Fruit fly (Drosophila melanogaster): ENCODE measurements around the gene CG14440.

The CG14440 gene

dm6 chrX:6698248-6698812, at the start of gene CG14440:
TSS of gene CG14440 (minus strand) at chrX:6698567.
- TF ChIP-seq Dll (optimal IDR thresholded peaks at IDR 0.05): no peak

DNA sequence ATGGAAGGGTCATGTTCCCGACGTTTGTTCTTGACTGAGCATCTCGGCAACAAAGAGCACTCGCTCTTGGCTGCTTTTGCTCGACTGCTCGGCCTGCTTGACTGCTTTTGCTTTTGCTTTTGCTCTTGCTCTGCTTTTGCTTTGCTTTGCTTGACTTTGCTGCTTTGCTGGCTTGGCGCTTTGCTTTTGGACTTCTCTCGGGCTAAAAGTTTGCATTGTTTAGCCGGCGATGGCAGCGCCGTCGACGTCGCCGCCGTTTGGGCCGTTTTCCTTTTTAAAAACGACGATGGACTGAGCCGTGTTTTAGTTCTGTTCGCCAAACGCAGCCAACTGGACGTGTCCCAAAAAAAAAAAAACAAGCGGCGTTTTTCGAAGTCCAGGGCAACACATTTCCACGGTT, 48.9 kb upstream of the CG14440 start, which contains the start of gene CG14439:
Gene CG14439 (plus strand): TSS at position 301 of the 400 bp plus-strand sequence.
- TF ChIP-seq Dll (optimal IDR thresholded peaks at IDR 0.05) (no peak), CG8478 (optimal IDR thresholded peaks at IDR 0.05) (no peak), psq (optimal IDR thresholded peaks at IDR 0.05) (no peak), EcR (GFP tag; optimal IDR thresholded peaks at IDR 0.05) (no peak), usp (GFP tag; optimal IDR thresholded peaks at IDR 0.05) (no peak), pan (optimal IDR thresholded peaks at IDR 0.05) (no peak)

- no peak for TF ChIP-seq Dll (optimal IDR thresholded peaks at IDR 0.05)
- no peak for TF ChIP-seq pan (optimal IDR thresholded peaks at IDR 0.05)
- no peak for TF ChIP-seq CG8478 (optimal IDR thresholded peaks at IDR 0.05)
- TF ChIP-seq EcR (GFP tag; optimal IDR thresholded peaks at IDR 0.05): no peak
- TF ChIP-seq usp (GFP tag; optimal IDR thresholded peaks at IDR 0.05): no peak
- TF ChIP-seq psq (optimal IDR thresholded peaks at IDR 0.05): no peak
Observed at dm6 chrX:6746221-6746620, 47.9 kb upstream of the CG14440 start.

dm6 chrX:6745547-6745946, 47.2 kb upstream of the CG14440 start:
- TF ChIP-seq pan (optimal IDR thresholded peaks at IDR 0.05): no peak
- TF ChIP-seq psq (optimal IDR thresholded peaks at IDR 0.05): no peak
- TF ChIP-seq Dll (optimal IDR thresholded peaks at IDR 0.05): no peak
- no peak for TF ChIP-seq CG8478 (optimal IDR thresholded peaks at IDR 0.05)
- TF ChIP-seq EcR (GFP tag; optimal IDR thresholded peaks at IDR 0.05): no peak
- no peak for TF ChIP-seq usp (GFP tag; optimal IDR thresholded peaks at IDR 0.05)

- TF ChIP-seq CG8478 (optimal IDR thresholded peaks at IDR 0.05): no peak
Observed at dm6 chrX:6744088-6744487, 45.7 kb upstream of the CG14440 start, which contains the start of gene RpL17. TSS of gene RpL17 (minus strand) at chrX:6744238.

DNA sequence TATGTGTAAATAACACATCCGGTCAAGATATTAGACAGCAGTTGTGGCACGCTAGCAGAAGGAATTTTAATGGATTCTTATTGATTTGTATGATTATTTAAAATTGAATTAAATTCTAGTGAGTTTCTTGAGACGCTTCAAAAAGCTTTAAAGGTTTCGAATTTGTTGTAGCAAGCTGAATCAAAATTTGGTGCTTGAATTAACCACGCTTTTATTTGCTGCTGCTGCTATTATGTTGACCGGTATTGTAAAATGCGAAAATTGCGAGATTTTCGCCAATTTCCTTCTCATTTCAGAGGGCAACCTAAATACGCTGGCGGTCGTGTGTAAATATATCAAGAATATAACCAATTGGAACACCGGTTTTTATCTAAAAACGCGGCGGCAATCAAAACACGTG, 44.8 kb upstream of the CG14440 start:
- TF ChIP-seq Dll (optimal IDR thresholded peaks at IDR 0.05) (no peak), pan (optimal IDR thresholded peaks at IDR 0.05) (no peak), usp (GFP tag; optimal IDR thresholded peaks at IDR 0.05) (no peak), EcR (GFP tag; optimal IDR thresholded peaks at IDR 0.05) (no peak), CG8478 (optimal IDR thresholded peaks at IDR 0.05) (no peak), psq (optimal IDR thresholded peaks at IDR 0.05) (no peak)

- TF ChIP-seq pan (optimal IDR thresholded peaks at IDR 0.05): no peak
- TF ChIP-seq psq (optimal IDR thresholded peaks at IDR 0.05): no peak
- no peak for TF ChIP-seq CG8478 (optimal IDR thresholded peaks at IDR 0.05)
- no peak for TF ChIP-seq usp (GFP tag; optimal IDR thresholded peaks at IDR 0.05)
- TF ChIP-seq Dll (optimal IDR thresholded peaks at IDR 0.05): no peak
- TF ChIP-seq EcR (GFP tag; optimal IDR thresholded peaks at IDR 0.05): no peak
Observed at dm6 chrX:6741184-6741586, 42.8 kb upstream of the CG14440 start.

DNA sequence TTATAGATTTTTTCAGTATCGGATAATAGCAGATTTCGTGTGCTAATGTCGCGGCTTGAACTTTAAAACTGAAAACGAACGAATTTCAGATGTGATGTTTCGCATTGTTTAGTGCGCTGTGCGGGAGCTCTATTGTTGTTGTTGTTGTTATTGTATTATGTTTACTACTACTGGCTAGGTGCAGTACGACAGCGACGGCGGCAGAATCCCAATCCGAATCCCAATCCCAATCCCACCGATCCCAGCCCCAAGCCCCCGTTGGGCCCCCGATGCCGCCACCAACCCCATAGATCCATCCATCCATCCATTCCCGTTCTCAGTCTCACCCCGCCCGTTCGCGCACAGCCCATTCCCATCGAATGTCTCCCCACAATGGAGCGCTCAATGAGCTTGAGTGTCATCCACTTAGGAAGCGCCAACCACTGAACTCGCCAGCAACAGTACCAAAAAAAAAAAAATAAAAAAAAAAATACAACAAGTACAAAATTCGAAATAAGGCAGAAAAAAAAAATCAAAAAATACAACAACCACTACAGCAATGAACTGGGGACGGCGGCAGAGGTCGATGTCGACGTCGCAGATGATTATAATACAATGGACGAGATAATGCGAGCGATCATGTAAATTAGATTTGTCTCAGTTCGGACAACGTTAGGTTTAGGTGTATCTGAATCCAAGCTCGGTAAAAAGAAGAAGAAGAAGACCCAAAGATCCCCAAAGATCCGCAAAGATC, 41.7 kb upstream of the CG14440 start, which contains the start of gene CG3168:
Gene CG3168 (minus strand): TSS at position 51 of the 733 bp plus-strand sequence.
- TF ChIP-seq pan (optimal IDR thresholded peaks at IDR 0.05) (no peak), EcR (GFP tag; optimal IDR thresholded peaks at IDR 0.05) (no peak), psq (optimal IDR thresholded peaks at IDR 0.05) (no peak)

DNA sequence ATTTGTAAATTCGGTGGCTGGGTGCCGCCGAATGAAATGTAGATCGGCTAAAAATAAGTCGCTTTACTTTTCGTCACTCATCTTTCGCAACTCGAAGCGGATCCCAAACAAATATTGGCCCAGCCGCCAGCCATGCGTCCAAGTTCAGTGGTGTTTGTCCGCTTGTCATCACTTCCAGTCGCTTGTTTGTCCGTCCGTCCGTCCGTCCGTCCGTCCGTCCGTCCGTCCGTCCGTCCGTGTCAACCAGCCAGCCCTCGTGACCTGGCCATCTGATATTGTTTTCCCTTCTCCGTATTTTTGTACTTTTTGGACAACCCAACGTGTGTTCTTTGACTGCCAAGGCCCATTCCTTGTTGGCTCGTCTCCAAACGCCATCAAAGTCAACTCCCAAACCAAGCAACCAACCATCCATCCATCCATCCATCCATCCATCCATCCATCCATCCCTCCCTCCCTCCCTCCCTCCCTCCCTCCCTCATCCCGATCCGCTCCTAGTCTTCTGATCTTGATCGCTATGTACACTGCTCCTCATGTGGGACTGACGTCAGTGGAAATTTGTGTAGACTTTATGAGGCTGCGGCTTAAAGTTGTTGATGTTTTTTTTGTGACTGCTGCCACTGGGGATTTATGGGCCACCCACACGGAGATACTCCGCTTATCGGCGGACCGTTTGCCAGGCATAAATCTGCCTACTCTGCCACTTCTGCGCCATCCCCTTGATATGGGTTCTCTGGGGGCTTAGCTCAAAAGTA, 35.1 kb upstream of the CG14440 start:
- TF ChIP-seq psq (optimal IDR thresholded peaks at IDR 0.05): no peak
- TF ChIP-seq EcR (GFP tag; optimal IDR thresholded peaks at IDR 0.05): no peak
- TF ChIP-seq pan (optimal IDR thresholded peaks at IDR 0.05): no peak

dm6 chrX:6730600-6731259, 32.4 kb upstream of the CG14440 start:
- TF ChIP-seq EcR (GFP tag; optimal IDR thresholded peaks at IDR 0.05) (no peak), pan (optimal IDR thresholded peaks at IDR 0.05) (no peak), CG8478 (optimal IDR thresholded peaks at IDR 0.05) (no peak), Dll (optimal IDR thresholded peaks at IDR 0.05) (no peak), usp (GFP tag; optimal IDR thresholded peaks at IDR 0.05) (no peak), psq (optimal IDR thresholded peaks at IDR 0.05) (no peak)

DNA sequence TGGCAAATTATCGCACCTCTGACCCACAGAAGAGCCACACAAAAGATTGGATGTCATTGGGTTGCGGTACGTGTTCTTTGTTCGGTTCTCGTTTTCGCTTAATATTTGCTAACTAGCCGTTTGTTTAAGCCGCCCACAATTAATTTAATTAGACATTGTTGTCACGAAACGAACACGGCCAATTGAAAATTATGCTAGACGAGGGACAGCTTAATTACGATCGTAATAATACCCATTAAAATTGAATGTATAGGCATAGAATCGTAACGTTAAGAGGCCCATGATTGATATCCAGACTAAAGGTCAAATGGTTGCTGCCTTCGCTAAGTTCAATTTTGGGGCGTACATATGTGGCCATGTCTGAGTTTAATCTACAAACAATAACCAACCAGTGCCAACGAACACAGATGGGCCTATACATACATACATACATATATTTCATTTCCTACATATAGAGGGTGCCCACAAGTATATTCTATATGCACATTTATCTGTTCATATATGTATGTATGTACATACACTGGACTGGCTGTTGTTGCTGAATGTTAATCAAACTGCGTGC, 30.3 kb upstream of the CG14440 start:
- TF ChIP-seq EcR (GFP tag; optimal IDR thresholded peaks at IDR 0.05) (no peak), CG8478 (optimal IDR thresholded peaks at IDR 0.05) (no peak), Dll (optimal IDR thresholded peaks at IDR 0.05) (no peak), pan (optimal IDR thresholded peaks at IDR 0.05) (no peak), psq (optimal IDR thresholded peaks at IDR 0.05) (no peak), usp (GFP tag; optimal IDR thresholded peaks at IDR 0.05) (no peak)
